Worm (Caenorhabditis elegans) whole organism, midembryonic: ENCODE results near the gene phb-2.

ENCODE experiments used
- T22C8.4 ChIP-seq: fragments of 200-800 bp; sonication (Bioruptor generic); IDR thresholded peaks from 2 replicates; pipeline ENCODE4 v1.3.6; 2022; ENCODE audit warnings: missing genetic modification characterization, missing compliant biosample characterization
- cog-1 ChIP-seq: sonication (generic microtip); optimal IDR thresholded peaks from 2 replicates; lab custom pipeline; 2016; ENCODE audit warnings: missing genetic modification characterization, missing compliant biosample characterization
- flt-1 ChIP-seq: fragments of 200-800 bp; sonication (Bioruptor generic); IDR thresholded peaks from 2 replicates; pipeline ENCODE4 v1.3.6; 2022; ENCODE audit warnings: missing genetic modification characterization, missing compliant biosample characterization
- klf-2 ChIP-seq: fragments of 200-800 bp; sonication (Bioruptor generic); conservative IDR thresholded peaks from 2 replicates; pipeline ENCODE4 v1.3.6; 2022; ENCODE audit warnings: missing genetic modification reagents, missing genetic modification characterization, missing compliant biosample characterization
- med-1 ChIP-seq: sonication (generic microtip); optimal IDR thresholded peaks from 2 replicates; lab custom pipeline; 2017; ENCODE audit warnings: missing genetic modification characterization, mild to moderate bottlenecking, missing compliant biosample characterization, antibody characterized with exemption, missing genetic modification reagents; ENCODE audit not compliant: insufficient read depth
- ref-1 ChIP-seq: fragments of 200-800 bp; sonication (Bioruptor generic); conservative IDR thresholded peaks from 2 replicates; pipeline ENCODE4 v1.3.6; 2022; ENCODE audit warnings: missing genetic modification reagents, missing genetic modification characterization, missing compliant biosample characterization
- tab-1 ChIP-seq: fragments of 200-800 bp; sonication (Bioruptor generic); IDR thresholded peaks from 2 replicates; pipeline ENCODE4 v1.3.6; 2022; ENCODE audit warnings: missing genetic modification characterization, missing compliant biosample characterization
- ztf-23 ChIP-seq: fragments of 200-800 bp; sonication (Bioruptor generic); IDR thresholded peaks from 2 replicates; pipeline ENCODE4 v1.3.6; 2022; ENCODE audit warnings: missing genetic modification reagents, missing genetic modification characterization, missing compliant biosample characterization
- ztf-29 ChIP-seq: fragments of 200-800 bp; sonication (Bioruptor generic); IDR thresholded peaks from 2 replicates; pipeline ENCODE4 v1.3.6; 2022; ENCODE audit warnings: missing genetic modification reagents, missing genetic modification characterization, missing compliant biosample characterization

The phb-2 gene

ce11 chrII:6273916-6274315 lies 22.7 kb downstream of the phb-2 start, which contains the start of gene bpl-1:
bpl-1 (plus strand) TSS chrII:6274216.
- TF ChIP-seq klf-2 = no peak
- no peak for TF ChIP-seq ztf-29 (GFP tag; lab: Robert Waterston, UW)
- TF ChIP-seq flt-1 (GFP tag; lab: Robert Waterston, UW) = no peak
- no peak for TF ChIP-seq ref-1 (GFP tag; lab: Robert Waterston, UW)
- TF ChIP-seq T22C8.4 = no peak
- TF ChIP-seq ztf-23 (GFP tag; lab: Robert Waterston, UW) = no peak
- TF ChIP-seq cog-1 (tag; lab: Kevin White, UChicago) = no peak
- no peak for TF ChIP-seq tab-1 (GFP tag; lab: Robert Waterston, UW)
- TF ChIP-seq med-1 (GFP tag; lab: Kevin White, UChicago) = no peak

DNA sequence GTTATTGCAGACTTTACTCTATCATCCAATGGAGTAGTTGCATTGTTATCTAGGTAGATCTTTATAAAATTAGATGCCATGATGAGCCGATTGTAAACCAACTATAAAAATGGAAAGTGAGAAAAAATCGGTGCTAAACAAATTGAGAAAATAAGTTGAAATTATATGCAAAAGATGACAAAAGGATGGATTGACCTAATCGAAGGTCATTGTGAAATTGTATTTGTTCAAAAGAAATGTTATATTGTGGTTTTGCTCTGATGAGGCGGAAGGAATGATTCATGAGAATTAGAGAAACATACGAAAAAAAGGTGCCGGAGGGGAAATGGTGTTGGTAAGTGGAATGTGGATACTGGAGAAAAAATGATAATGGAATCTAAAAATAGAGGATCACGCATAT lies 29.8 kb downstream of the phb-2 start, which contains the start of gene scly-1:
Gene scly-1, minus strand, starts transcription at position 101 of the 400 bp plus-strand sequence.
- no peak for TF ChIP-seq klf-2
- TF ChIP-seq ref-1 (GFP tag; lab: Robert Waterston, UW) = no peak
- no peak for TF ChIP-seq cog-1 (tag; lab: Kevin White, UChicago)
- no peak for TF ChIP-seq med-1 (GFP tag; lab: Kevin White, UChicago)

DNA sequence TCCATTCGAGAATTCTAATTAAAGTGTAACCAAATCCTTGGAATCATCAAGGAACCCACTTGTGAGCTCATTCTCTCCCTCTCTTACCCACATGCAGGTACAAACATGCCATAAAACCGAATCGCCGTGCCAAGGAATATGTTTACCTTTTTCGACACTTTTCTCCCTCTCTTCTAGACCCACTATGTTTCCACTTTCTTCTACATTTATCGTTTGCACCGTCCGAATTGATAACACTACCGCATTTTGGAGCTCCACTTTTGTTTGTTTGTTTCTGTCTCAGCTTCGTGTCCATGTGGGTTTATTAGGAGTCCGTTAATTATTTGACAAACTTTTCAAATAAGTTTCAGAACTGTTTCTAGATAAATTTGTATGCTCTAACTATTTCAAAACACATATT lies 30.7 kb downstream of the phb-2 start:
- TF ChIP-seq ztf-29 (GFP tag; lab: Robert Waterston, UW) = no peak
- no peak for TF ChIP-seq flt-1 (GFP tag; lab: Robert Waterston, UW)
- no peak for TF ChIP-seq tab-1 (GFP tag; lab: Robert Waterston, UW)
- TF ChIP-seq ztf-23 (GFP tag; lab: Robert Waterston, UW) = no peak
- TF ChIP-seq med-1 (GFP tag; lab: Kevin White, UChicago) = no peak
- no peak for TF ChIP-seq T22C8.4
- no peak for TF ChIP-seq cog-1 (tag; lab: Kevin White, UChicago)
- TF ChIP-seq klf-2 = no peak
- no peak for TF ChIP-seq ref-1 (GFP tag; lab: Robert Waterston, UW)

- TF ChIP-seq ztf-29 (GFP tag; lab: Robert Waterston, UW) (no peak), ztf-23 (GFP tag; lab: Robert Waterston, UW) (no peak), tab-1 (GFP tag; lab: Robert Waterston, UW) (no peak), med-1 (GFP tag; lab: Kevin White, UChicago) (no peak), cog-1 (tag; lab: Kevin White, UChicago) (no peak), klf-2 (no peak)
Measured at ce11 chrII:6283074-6283473, 31.9 kb downstream of the phb-2 start, which contains the start of gene F13H8.1. F13H8.1 (plus strand) TSS chrII:6283384.

ce11 chrII:6286865-6287264 lies 35.7 kb downstream of the phb-2 start, which contains the start of gene F13H8.6:
F13H8.6 (minus strand) TSS chrII:6286965.
- no peak for TF ChIP-seq ztf-23 (GFP tag; lab: Robert Waterston, UW)
- no peak for TF ChIP-seq T22C8.4
- no peak for TF ChIP-seq med-1 (GFP tag; lab: Kevin White, UChicago)
- TF ChIP-seq flt-1 (GFP tag; lab: Robert Waterston, UW) = no peak

DNA sequence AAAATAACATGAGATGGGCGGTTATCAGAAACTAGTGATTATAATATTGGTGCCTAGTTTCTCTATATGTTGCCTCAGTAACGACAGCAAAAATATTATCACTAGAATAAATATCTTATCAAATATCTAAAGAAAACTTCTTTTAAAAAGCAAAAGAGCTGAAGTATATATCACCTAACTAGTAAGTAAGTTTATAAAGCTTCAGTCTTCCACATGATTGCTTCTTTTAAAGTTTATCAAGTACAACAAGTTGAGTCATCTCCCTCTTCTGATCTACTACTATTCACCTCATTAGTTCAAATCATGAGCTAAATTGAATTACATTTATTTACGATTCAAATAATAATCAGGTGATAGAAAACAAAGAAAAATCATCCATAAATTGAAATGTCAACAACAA lies 36.9 kb downstream of the phb-2 start:
- TF ChIP-seq ztf-29 (GFP tag; lab: Robert Waterston, UW) (no peak), med-1 (GFP tag; lab: Kevin White, UChicago) (no peak)

DNA sequence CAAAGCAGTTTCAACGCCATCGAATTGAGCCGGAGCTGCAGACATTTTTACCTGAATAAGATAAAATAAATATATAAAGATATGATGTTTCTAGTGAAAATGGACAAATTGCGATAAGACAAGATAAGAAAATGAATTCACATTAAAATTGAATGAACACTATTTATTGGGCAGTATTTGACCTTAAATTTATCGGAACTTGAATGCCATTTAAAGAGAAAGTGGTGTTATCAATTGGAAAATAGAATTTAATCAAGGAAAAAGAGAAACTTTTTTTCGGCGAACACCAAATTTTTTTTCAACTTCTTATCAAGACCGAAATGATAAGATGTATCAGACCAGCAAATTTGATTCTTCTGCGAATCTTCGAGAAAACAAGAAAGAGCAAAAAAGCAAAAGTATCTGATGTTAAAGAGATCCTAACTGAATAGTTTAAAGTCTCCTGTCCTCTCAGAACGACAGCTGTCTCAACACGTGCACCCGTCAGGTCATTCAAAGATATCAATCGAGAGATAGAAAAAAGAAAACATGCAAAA lies 38.9 kb downstream of the phb-2 start, which contains the start of gene upb-1:
Gene upb-1, minus strand, starts transcription at position 51 of the 536 bp plus-strand sequence.
- TF ChIP-seq T22C8.4 = no peak
- TF ChIP-seq ztf-29 (GFP tag; lab: Robert Waterston, UW) = no peak
- TF ChIP-seq cog-1 (tag; lab: Kevin White, UChicago) = no peak
- TF ChIP-seq klf-2 = no peak
- no peak for TF ChIP-seq flt-1 (GFP tag; lab: Robert Waterston, UW)
- TF ChIP-seq med-1 (GFP tag; lab: Kevin White, UChicago) = no peak
- TF ChIP-seq tab-1 (GFP tag; lab: Robert Waterston, UW) = no peak
- no peak for TF ChIP-seq ref-1 (GFP tag; lab: Robert Waterston, UW)
- TF ChIP-seq ztf-23 (GFP tag; lab: Robert Waterston, UW) = no peak

DNA sequence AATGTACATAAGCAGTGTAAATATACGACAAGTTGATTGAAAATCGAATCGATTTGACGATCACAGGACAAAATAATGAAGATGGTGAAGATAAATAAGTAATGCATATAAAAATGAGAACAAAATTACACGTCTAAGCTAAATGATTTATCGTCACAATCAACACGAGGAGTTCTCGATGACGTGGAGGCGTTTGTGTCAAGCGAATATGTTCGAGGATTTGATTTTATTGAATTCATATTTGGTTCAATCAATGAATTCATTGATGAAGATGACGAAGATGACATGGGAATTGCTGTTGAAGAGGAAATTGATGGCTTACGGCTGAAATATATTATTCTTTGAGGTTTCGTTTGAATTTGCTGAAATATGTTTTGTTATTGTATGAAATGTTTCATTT lies 41.3 kb downstream of the phb-2 start, which contains the start of gene nyn-3:
Gene nyn-3, minus strand, starts transcription at position 101 of the 400 bp plus-strand sequence.
- TF ChIP-seq ref-1 (GFP tag; lab: Robert Waterston, UW) (no peak), med-1 (GFP tag; lab: Kevin White, UChicago) (no peak), cog-1 (tag; lab: Kevin White, UChicago) (no peak), flt-1 (GFP tag; lab: Robert Waterston, UW) (no peak), tab-1 (GFP tag; lab: Robert Waterston, UW) (no peak), ztf-23 (GFP tag; lab: Robert Waterston, UW) (no peak), ztf-29 (GFP tag; lab: Robert Waterston, UW) (no peak), klf-2 (no peak), T22C8.4 (no peak)

DNA sequence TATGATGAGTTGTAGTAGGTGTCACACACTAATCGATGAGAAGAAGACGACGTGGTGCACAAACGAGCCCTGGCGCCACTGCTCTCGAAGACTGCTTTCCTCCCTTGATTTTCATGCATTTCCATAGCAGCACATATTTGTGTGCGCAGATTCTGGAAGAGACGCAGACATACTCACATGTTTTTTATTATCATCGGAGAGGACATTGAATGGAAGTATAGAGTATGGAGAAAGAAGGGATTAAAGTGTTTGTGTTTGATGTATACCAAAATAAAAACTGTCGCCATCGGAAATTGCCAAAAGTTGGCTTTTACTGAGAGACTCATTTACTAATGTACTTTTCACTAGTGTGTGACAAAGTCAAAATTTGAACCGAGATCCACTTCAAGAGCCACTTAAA lies 43.0 kb downstream of the phb-2 start, which contains the start of gene mps-1:
Gene mps-1, minus strand, starts transcription at position 101 of the 400 bp plus-strand sequence.
- TF ChIP-seq ztf-29 (GFP tag; lab: Robert Waterston, UW) (no peak), klf-2 (no peak), ztf-23 (GFP tag; lab: Robert Waterston, UW) (no peak), ref-1 (GFP tag; lab: Robert Waterston, UW) (no peak), cog-1 (tag; lab: Kevin White, UChicago) (no peak), T22C8.4 (no peak), flt-1 (GFP tag; lab: Robert Waterston, UW) (no peak), med-1 (GFP tag; lab: Kevin White, UChicago) (no peak), tab-1 (GFP tag; lab: Robert Waterston, UW) (no peak)
